Fruit fly (Drosophila melanogaster) whole organism, prepupa: ENCODE measurements around the gene CG13901.

Experiments used
- Blimp-1 ChIP-seq: fragments of 200-800 bp; sonication (Bioruptor generic); optimal IDR thresholded peaks from 3 replicates; lab custom pipeline; 2017; ENCODE audit warnings: missing biosample characterization, missing genetic modification characterization, mild to moderate bottlenecking, moderate library complexity, missing genetic modification reagents
- CG10631 ChIP-seq: fragments of 200-800 bp; sonication (Bioruptor generic); optimal IDR thresholded peaks from 2 replicates; lab custom pipeline; 2016; ENCODE audit warnings: missing biosample characterization, missing genetic modification characterization
- CG11294 ChIP-seq: fragments of 200-800 bp; sonication (Bioruptor generic); IDR thresholded peaks from 2 replicates; pipeline ENCODE4 v1.3.6; 2022; ENCODE audit warnings: missing biosample characterization, missing genetic modification characterization
- CG11762 ChIP-seq: fragments of 200-800 bp; sonication (Bioruptor generic); optimal IDR thresholded peaks from 3 replicates; lab custom pipeline; 2016; ENCODE audit warnings: missing biosample characterization, missing genetic modification characterization; ENCODE audit not compliant: insufficient read depth
- CG11902 ChIP-seq: fragments of 200-800 bp; sonication (Bioruptor generic); optimal IDR thresholded peaks from 3 replicates; lab custom pipeline; 2016; ENCODE audit warnings: missing biosample characterization, missing genetic modification characterization
- CG15336 ChIP-seq: fragments of 200-800 bp; sonication (Bioruptor generic); IDR thresholded peaks from 2 replicates; pipeline ENCODE4 v1.3.6; 2022; ENCODE audit warnings: missing biosample characterization, missing genetic modification characterization
- CG16779 ChIP-seq: fragments of 200-800 bp; sonication (Bioruptor generic); optimal IDR thresholded peaks from 3 replicates; lab custom pipeline; 2017; ENCODE audit warnings: missing biosample characterization, mild to moderate bottlenecking, missing genetic modification characterization
- CG31627 ChIP-seq: fragments of 200-800 bp; sonication (Bioruptor generic); optimal IDR thresholded peaks from 3 replicates; lab custom pipeline; 2016; ENCODE audit warnings: missing biosample characterization, missing genetic modification characterization
- CG32006 ChIP-seq: fragments of 200-800 bp; sonication (Bioruptor generic); optimal IDR thresholded peaks from 3 replicates; lab custom pipeline; 2017; ENCODE audit warnings: missing biosample characterization, mild to moderate bottlenecking, missing genetic modification characterization
- CG3919 ChIP-seq: fragments of 200-800 bp; sonication (Bioruptor generic); optimal IDR thresholded peaks from 3 replicates; lab custom pipeline; 2016; ENCODE audit warnings: missing biosample characterization, missing genetic modification characterization
- CG4318 ChIP-seq: fragments of 200-800 bp; sonication (Bioruptor generic); optimal IDR thresholded peaks from 3 replicates; lab custom pipeline; 2017; ENCODE audit warnings: missing biosample characterization, mild to moderate bottlenecking, missing genetic modification characterization
- CG6163 ChIP-seq: fragments of 200-800 bp; sonication (Bioruptor generic); IDR thresholded peaks from 3 replicates; pipeline ENCODE4 v1.3.6; 2022; ENCODE audit warnings: missing biosample characterization, missing genetic modification characterization
- CG6276 ChIP-seq: fragments of 200-800 bp; sonication (Bioruptor generic); optimal IDR thresholded peaks from 2 replicates; lab custom pipeline; 2017; ENCODE audit warnings: missing biosample characterization, mild to moderate bottlenecking, missing genetic modification characterization
- CG6808 ChIP-seq: fragments of 200-800 bp; sonication (Bioruptor generic); optimal IDR thresholded peaks from 3 replicates; lab custom pipeline; 2017; ENCODE audit warnings: missing biosample characterization, missing genetic modification characterization, mild to moderate bottlenecking, moderate library complexity, missing genetic modification reagents
- CG6854 ChIP-seq: fragments of 200-800 bp; sonication (Bioruptor generic); optimal IDR thresholded peaks from 2 replicates; lab custom pipeline; 2017; ENCODE audit warnings: missing biosample characterization, mild to moderate bottlenecking, missing genetic modification characterization
- CG7368 ChIP-seq: fragments of 200-800 bp; sonication (Bioruptor generic); optimal IDR thresholded peaks from 3 replicates; lab custom pipeline; 2016; ENCODE audit warnings: missing biosample characterization, missing genetic modification characterization
- CG8119 ChIP-seq: fragments of 200-800 bp; sonication (Bioruptor generic); IDR thresholded peaks from 3 replicates; pipeline ENCODE4 v1.3.6; 2022; ENCODE audit warnings: missing biosample characterization, missing genetic modification characterization
- CG8632 ChIP-seq: fragments of 200-800 bp; sonication (Bioruptor generic); optimal IDR thresholded peaks from 3 replicates; lab custom pipeline; 2016; ENCODE audit warnings: missing biosample characterization, missing genetic modification characterization
- CG9139 ChIP-seq: fragments of 200-800 bp; sonication (Bioruptor generic); optimal IDR thresholded peaks from 3 replicates; lab custom pipeline; 2017; ENCODE audit warnings: missing biosample characterization, mild to moderate bottlenecking, missing genetic modification characterization
- Eip75B ChIP-seq: fragments of 200-800 bp; sonication (Bioruptor generic); optimal IDR thresholded peaks from 3 replicates; lab custom pipeline; 2016; ENCODE audit warnings: missing biosample characterization, missing genetic modification characterization
- Eip78C ChIP-seq: fragments of 200-800 bp; sonication (Bioruptor generic); peaks from one replicate; lab custom pipeline; 2016; ENCODE audit warnings: missing biosample characterization, missing genetic modification characterization
- Eip93F ChIP-seq: fragments of 200-800 bp; sonication (Bioruptor generic); optimal IDR thresholded peaks from 2 replicates; lab custom pipeline; 2016; ENCODE audit warnings: missing biosample characterization, mild to moderate bottlenecking, missing genetic modification characterization
- Ets21C ChIP-seq: fragments of 200-800 bp; sonication (Bioruptor generic); optimal IDR thresholded peaks from 3 replicates; lab custom pipeline; 2016; ENCODE audit warnings: missing biosample characterization, missing genetic modification characterization
- Gug ChIP-seq: fragments of 200-800 bp; sonication (Bioruptor generic); IDR thresholded peaks from 2 replicates; pipeline ENCODE4 v1.3.6; 2022; ENCODE audit warnings: missing biosample characterization, missing genetic modification characterization
- Hr38 ChIP-seq: sonication (Bioruptor generic); optimal IDR thresholded peaks from 2 replicates; lab custom pipeline; 2016; ENCODE audit warnings: missing biosample characterization, missing genetic modification characterization
- Hr39 ChIP-seq: fragments of 200-800 bp; sonication (Bioruptor generic); optimal IDR thresholded peaks from 2 replicates; lab custom pipeline; 2016; ENCODE audit warnings: missing biosample characterization, missing genetic modification characterization
- Hr4 ChIP-seq: fragments of 200-800 bp; sonication (Bioruptor generic); optimal IDR thresholded peaks from 3 replicates; lab custom pipeline; 2016; ENCODE audit warnings: missing biosample characterization, missing genetic modification characterization
- Lpt ChIP-seq: fragments of 200-800 bp; sonication (Bioruptor generic); optimal IDR thresholded peaks from 3 replicates; lab custom pipeline; 2016; ENCODE audit warnings: missing biosample characterization, missing genetic modification characterization
- Met ChIP-seq: fragments of 200-800 bp; sonication (Bioruptor generic); optimal IDR thresholded peaks from 3 replicates; lab custom pipeline; 2016; ENCODE audit warnings: missing biosample characterization, missing genetic modification characterization
- Smox ChIP-seq: fragments of 200-800 bp; sonication (Bioruptor generic); optimal IDR thresholded peaks from 3 replicates; lab custom pipeline; 2016; ENCODE audit warnings: missing biosample characterization, missing genetic modification characterization
- Sox14 ChIP-seq: fragments of 200-800 bp; sonication (Bioruptor generic); optimal IDR thresholded peaks from 3 replicates; lab custom pipeline; 2016; ENCODE audit warnings: missing biosample characterization, missing genetic modification characterization
- Sox15 ChIP-seq: fragments of 200-800 bp; sonication (Bioruptor generic); optimal IDR thresholded peaks from 3 replicates; lab custom pipeline; 2016; ENCODE audit warnings: missing biosample characterization, missing genetic modification characterization
- achi ChIP-seq: fragments of 200-800 bp; sonication (Bioruptor generic); optimal IDR thresholded peaks from 3 replicates; lab custom pipeline; 2016; ENCODE audit warnings: missing biosample characterization, missing genetic modification characterization
- acj6 ChIP-seq: fragments of 200-800 bp; sonication (Bioruptor generic); optimal IDR thresholded peaks from 3 replicates; lab custom pipeline; 2016; ENCODE audit warnings: missing biosample characterization, missing genetic modification characterization
- dac ChIP-seq: fragments of 200-800 bp; sonication (Bioruptor generic); optimal IDR thresholded peaks from 2 replicates; lab custom pipeline; 2017; ENCODE audit warnings: missing biosample characterization, mild to moderate bottlenecking, missing genetic modification characterization
- dsx ChIP-seq: fragments of 200-800 bp; optimal IDR thresholded peaks from 3 replicates; lab custom pipeline; 2019; ENCODE audit warnings: missing biosample characterization, mild to moderate bottlenecking, missing genetic modification characterization, moderate library complexity; ENCODE audit not compliant: poor library complexity, severe bottlenecking
- esn ChIP-seq: fragments of 200-800 bp; sonication (Bioruptor generic); optimal IDR thresholded peaks from 2 replicates; lab custom pipeline; 2016; ENCODE audit warnings: missing biosample characterization, mild to moderate bottlenecking, missing genetic modification characterization, moderate library complexity
- fd59A ChIP-seq: fragments of 200-800 bp; sonication (Bioruptor generic); optimal IDR thresholded peaks from 2 replicates; lab custom pipeline; 2017; ENCODE audit warnings: missing biosample characterization, mild to moderate bottlenecking, missing genetic modification characterization, missing genetic modification reagents
- fd85E ChIP-seq: fragments of 200-800 bp; sonication (Bioruptor generic); optimal IDR thresholded peaks from 3 replicates; lab custom pipeline; 2016; ENCODE audit warnings: missing biosample characterization, missing genetic modification characterization
- fkh ChIP-seq: fragments of 200-800 bp; sonication (Bioruptor generic); optimal IDR thresholded peaks from 3 replicates; lab custom pipeline; 2017; ENCODE audit warnings: missing biosample characterization, mild to moderate bottlenecking, missing genetic modification characterization, moderate library complexity
- net ChIP-seq: fragments of 200-800 bp; sonication (Bioruptor generic); optimal IDR thresholded peaks from 3 replicates; lab custom pipeline; 2016; ENCODE audit warnings: missing biosample characterization, missing genetic modification characterization
- ss ChIP-seq, 2 experiments: fragments of 200-800 bp; sonication (Bioruptor generic); optimal IDR thresholded peaks; 2 replicates in 1 of 2; 3 replicates in 1 of 2; lab custom pipeline; 2017 to 2018; ENCODE audit warnings: mild to moderate bottlenecking in 2 of 2, missing biosample characterization in 2 of 2, missing genetic modification characterization in 2 of 2, moderate library complexity in 1 of 2
- svp ChIP-seq: fragments of 200-800 bp; sonication (Bioruptor generic); peaks from one replicate; lab custom pipeline; 2016; ENCODE audit warnings: missing biosample characterization, missing genetic modification characterization
- topi ChIP-seq: fragments of 200-800 bp; sonication (Bioruptor generic); optimal IDR thresholded peaks from 3 replicates; lab custom pipeline; 2016; ENCODE audit warnings: missing biosample characterization, missing genetic modification characterization
- vri ChIP-seq: fragments of 200-800 bp; sonication (Bioruptor generic); optimal IDR thresholded peaks from 3 replicates; lab custom pipeline; 2016; ENCODE audit warnings: missing biosample characterization, mild to moderate bottlenecking, missing genetic modification characterization

CG13901 gene

DNA sequence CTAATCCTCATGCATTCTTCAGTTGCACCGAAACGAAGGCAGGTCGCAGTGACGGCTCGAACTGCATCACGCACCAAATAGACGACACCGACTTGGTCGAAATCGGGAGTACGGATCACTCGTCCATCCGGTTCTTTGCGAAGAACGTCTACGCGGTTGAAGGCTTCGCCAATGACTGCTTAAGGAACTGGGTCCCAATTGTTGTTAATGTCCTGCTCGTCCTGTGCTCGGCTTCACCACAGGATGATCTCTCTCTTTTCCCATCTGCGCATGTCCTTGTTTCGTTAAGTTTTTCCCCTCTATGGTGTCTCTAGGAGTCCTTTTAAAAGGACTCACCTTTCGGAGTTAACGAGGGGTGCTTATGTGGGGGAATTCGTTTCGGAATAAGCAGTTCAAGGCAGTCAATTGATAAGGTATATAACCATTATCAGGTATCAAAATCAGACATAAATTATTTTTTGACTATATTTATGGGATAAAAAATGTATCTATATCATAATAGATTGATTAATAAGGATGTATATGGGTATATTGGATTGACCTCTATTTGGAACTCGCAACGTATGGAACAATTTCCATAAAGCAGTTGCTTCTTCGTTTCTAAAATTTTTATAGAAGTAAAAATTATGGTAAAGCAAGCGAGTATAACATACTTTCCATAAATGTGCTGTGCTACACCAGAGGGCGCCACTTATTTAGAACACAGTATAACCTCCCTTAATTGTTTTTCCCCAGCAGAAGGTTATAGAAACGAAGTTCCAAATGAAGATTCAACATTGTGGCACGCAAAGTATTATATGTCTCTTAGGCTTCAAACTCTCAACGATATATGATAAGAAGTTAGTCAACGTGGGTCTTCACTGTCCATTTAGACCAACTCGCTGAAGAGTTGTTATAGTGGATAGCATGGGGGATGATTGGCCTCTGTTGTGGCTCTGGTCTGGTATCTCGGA, 19.7 kb upstream of the CG13901 start, which contains the start of gene dpr20 (continued):
- TF ChIP-seq CG7368 (peak; percentile 83), ss (GFP tag; optimal IDR thresholded peaks at IDR 0.05; lab: Kevin White, UChicago) (peak; percentile 54 to 79), dsx (GFP tag; lab: Kevin White, UChicago) (peak; percentile 78), fd59A (GFP tag; lab: Kevin White, UChicago) (peak; percentile 50), esn (GFP tag; lab: Kevin White, UChicago) (peak; percentile 66), CG9139 (peak; percentile 53), Eip75B (GFP tag; lab: Kevin White, UChicago) (peak; percentile 64), Blimp-1 (GFP tag; lab: Kevin White, UChicago) (no peak), CG6276 (GFP tag; lab: Kevin White, UChicago) (peak; percentile 84), CG16779 (tag; lab: Kevin White, UChicago) (peak; percentile 32), Lpt (GFP tag; lab: Kevin White, UChicago) (peak; percentile 48), CG8119 (GFP tag; lab: Robert Waterston, UW) (peak; percentile 76), Gug (GFP tag; lab: Robert Waterston, UW) (peak; percentile 86), acj6 (peak; percentile 69), CG6163 (peak; percentile 91), CG11762 (peak; percentile 67), topi (GFP tag; lab: Kevin White, UChicago) (peak; percentile 75), Sox14 (GFP tag; lab: Kevin White, UChicago) (peak; percentile 78), Smox (peak; percentile 51), Sox15 (peak; percentile 33), Eip93F (GFP tag; lab: Kevin White, UChicago) (no peak), CG31627 (GFP tag; lab: Kevin White, UChicago) (peak; percentile 64), Ets21C (GFP tag; lab: Kevin White, UChicago) (peak; percentile 37), CG32006 (peak; percentile 77), CG4318 (GFP tag; lab: Kevin White, UChicago) (peak; percentile 61), CG15336 (GFP tag; lab: Robert Waterston, UW) (peak; percentile 86), fkh (peak; percentile 8), vri (GFP tag; lab: Kevin White, UChicago) (no peak), achi (GFP tag; lab: Kevin White, UChicago) (peak; percentile 78), CG10631 (peak; percentile 65)

DNA sequence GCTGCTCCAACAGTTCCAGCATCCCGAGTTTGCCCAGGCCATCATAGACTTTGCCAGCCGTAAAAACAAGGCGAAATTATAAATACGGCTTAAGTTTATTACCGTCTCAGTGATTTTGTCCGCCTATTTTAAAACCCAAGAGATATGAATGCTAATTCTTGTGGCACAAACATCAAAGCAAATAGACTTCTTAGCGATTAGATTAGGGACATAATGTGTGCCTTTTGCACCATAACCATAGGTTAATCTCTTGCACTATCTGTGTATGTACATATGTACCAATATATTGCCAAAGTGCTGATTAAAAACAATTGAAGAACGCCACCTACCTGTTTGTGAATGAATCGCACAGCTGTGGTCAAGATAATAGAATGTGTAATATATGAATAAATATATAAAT, 14.6 kb upstream of the CG13901 start:
- peak; percentile 3 for TF ChIP-seq svp
- TF ChIP-seq Hr4 (GFP tag; lab: Kevin White, UChicago) = no peak
- no peak for TF ChIP-seq CG8632 (GFP tag; lab: Kevin White, UChicago)

DNA sequence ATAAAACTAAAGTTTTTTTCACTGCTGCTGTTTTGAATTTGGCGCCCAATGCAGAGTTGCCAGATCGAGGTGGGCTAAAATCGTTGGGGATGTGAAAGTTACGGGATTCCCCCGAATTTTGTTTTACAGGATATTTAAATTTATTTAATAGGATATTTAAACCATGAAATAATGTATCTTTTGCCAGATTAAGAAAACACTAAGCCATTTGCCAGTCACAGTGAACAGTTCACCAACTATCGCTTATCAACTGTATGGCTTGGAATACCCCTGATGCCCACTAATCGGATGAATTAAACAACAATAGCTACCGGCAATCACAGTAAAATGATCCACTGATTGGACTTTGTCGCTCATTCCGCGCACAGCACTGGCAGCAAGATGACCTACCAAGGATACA, 13.4 kb upstream of the CG13901 start, which contains the start of gene Dci:
Dci (plus strand) TSS at position 286 of the 400 bp plus-strand sequence.
- TF ChIP-seq Hr39 (GFP tag; lab: Kevin White, UChicago) (peak; percentile 79), svp (peak; percentile 95), Met (GFP tag; lab: Kevin White, UChicago) (no peak), Lpt (GFP tag; lab: Kevin White, UChicago) (no peak), CG11294 (GFP tag; lab: Robert Waterston, UW) (peak; percentile 21; the same call in 1 of the 2 replicates), Sox15 (peak; percentile 59), CG6854 (GFP tag; lab: Kevin White, UChicago) (no peak), net (GFP tag; lab: Kevin White, UChicago) (no peak), Eip75B (GFP tag; lab: Kevin White, UChicago) (peak; percentile 58), ss (GFP tag; optimal IDR thresholded peaks at IDR 0.05; lab: Kevin White, UChicago) (no peak), CG16779 (tag; lab: Kevin White, UChicago) (no peak), Gug (GFP tag; lab: Robert Waterston, UW) (no peak), Ets21C (GFP tag; lab: Kevin White, UChicago) (peak; percentile 69), CG8119 (GFP tag; lab: Robert Waterston, UW) (no peak; the same call in 2 of the 3 replicates), Hr38 (GFP tag; lab: Kevin White, UChicago) (no peak), CG3919 (peak; percentile 60), dsx (GFP tag; lab: Kevin White, UChicago) (peak; percentile 56), CG6808 (GFP tag; lab: Kevin White, UChicago) (no peak), CG11902 (GFP tag; lab: Kevin White, UChicago) (peak; percentile 13), Smox (peak; percentile 61), acj6 (peak; percentile 66), Sox14 (GFP tag; lab: Kevin White, UChicago) (peak; percentile 77), fd85E (GFP tag; lab: Kevin White, UChicago) (no peak), CG4318 (GFP tag; lab: Kevin White, UChicago) (no peak), dac (GFP tag; lab: Kevin White, UChicago) (peak; percentile 5), Eip78C (GFP tag; lab: Kevin White, UChicago) (peak; percentile 88)
